Fruit fly (Drosophila melanogaster) whole organism, prepupa: ENCODE results near the gene mahe.
A peak's percentile ranks its signal among the peaks of the same experiment; 100 is the strongest.

Source experiments
- CG6854 ChIP-seq: fragments of 200-800 bp; sonication (Bioruptor generic); optimal IDR thresholded peaks from 2 replicates; lab custom pipeline; 2017; ENCODE audit warnings: missing biosample characterization, mild to moderate bottlenecking, missing genetic modification characterization
- Hr39 ChIP-seq: fragments of 200-800 bp; sonication (Bioruptor generic); optimal IDR thresholded peaks from 2 replicates; lab custom pipeline; 2016; ENCODE audit warnings: missing biosample characterization, missing genetic modification characterization
- Sox102F ChIP-seq: fragments of 200-800 bp; sonication (Bioruptor generic); optimal IDR thresholded peaks from 2 replicates; lab custom pipeline; 2016; ENCODE audit warnings: missing biosample characterization, mild to moderate bottlenecking, missing genetic modification characterization
- dac ChIP-seq: fragments of 200-800 bp; sonication (Bioruptor generic); optimal IDR thresholded peaks from 2 replicates; lab custom pipeline; 2017; ENCODE audit warnings: missing biosample characterization, mild to moderate bottlenecking, missing genetic modification characterization

DNA sequence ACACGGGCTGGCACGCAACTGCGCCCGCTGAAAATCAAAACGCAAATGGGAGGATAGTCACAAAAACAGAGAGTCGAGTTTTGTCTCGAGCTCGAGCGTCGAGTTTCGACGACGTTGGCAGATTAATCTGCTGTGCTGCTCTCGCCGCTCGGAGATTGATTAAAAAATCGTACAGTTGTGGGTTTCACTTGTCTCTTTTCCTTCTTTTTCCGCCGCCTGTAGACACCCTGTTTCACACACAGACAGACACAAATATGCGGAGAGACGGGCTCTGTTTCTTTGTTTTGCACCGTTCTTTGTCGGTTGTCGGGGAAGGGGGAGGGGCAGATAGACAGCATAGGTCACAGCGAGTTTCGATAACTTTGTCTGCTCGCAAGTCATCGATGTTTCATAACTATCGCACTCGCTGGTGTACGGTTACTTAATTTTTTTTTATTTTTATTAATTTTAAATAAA is 15.7 kb upstream of the mahe start, which contains the start of gene orion:
- TF ChIP-seq Hr39 (GFP tag; lab: Kevin White, UChicago) = no peak
- TF ChIP-seq dac (GFP tag; lab: Kevin White, UChicago) = peak; percentile 55
- TF ChIP-seq CG6854 (GFP tag; lab: Kevin White, UChicago) = no peak
- no peak for TF ChIP-seq Sox102F
